Fruit fly (Drosophila melanogaster): ENCODE measurements around the gene CG34292.

DNA sequence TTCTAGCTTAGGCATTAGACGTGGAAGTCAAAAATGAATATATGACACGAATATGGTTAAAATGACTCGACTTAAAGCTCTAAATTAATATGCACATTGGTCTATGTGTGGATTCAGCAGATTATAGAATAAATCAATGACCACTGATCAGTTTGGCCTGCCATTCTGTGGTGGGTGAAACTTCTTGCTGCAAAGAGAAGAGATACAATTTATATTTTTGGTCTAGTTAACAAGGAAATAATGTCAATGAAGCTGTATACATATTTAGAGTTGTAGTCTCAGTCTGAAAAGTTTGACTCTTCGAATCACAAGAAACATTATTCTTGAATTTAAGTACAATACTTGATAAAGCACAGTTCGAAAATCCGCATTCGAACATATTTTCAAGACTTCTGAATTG, 3.1 kb downstream of the CG34292 start, which contains the start of gene CG43935:
- TF ChIP-seq Ets21C (GFP tag; optimal IDR thresholded peaks at IDR 0.05) = no peak
- no peak for TF ChIP-seq fkh (GFP tag; optimal IDR thresholded peaks at IDR 0.05)
- no peak for TF ChIP-seq CG15336 (GFP tag; IDR thresholded peaks at IDR 0.05)
- TF ChIP-seq CG16779 (tag; optimal IDR thresholded peaks at IDR 0.05) = no peak
- TF ChIP-seq Sox102F (GFP tag; optimal IDR thresholded peaks at IDR 0.05) = no peak
- no peak for TF ChIP-seq CG32006 (GFP tag; optimal IDR thresholded peaks at IDR 0.05)
- no peak for TF ChIP-seq topi (GFP tag; optimal IDR thresholded peaks at IDR 0.05)
- TF ChIP-seq Eip93F (GFP tag; optimal IDR thresholded peaks at IDR 0.05) = no peak
